Worm (Caenorhabditis elegans) whole organism, L1 larva: ENCODE measurements around the gene C42C1.3.

Experiments used
- elt-3 ChIP-seq, 6 experiments: fragments of 150-350 bp in 1 of 6; sonication (generic microtip); optimal IDR thresholded peaks; 2 replicates each; lab custom pipeline; 2017 to 2018; ENCODE audit warnings: missing biosample characterization in 6 of 6, missing genetic modification characterization in 6 of 6, inconsistent platforms in 1 of 6
- ets-5 ChIP-seq: fragments of 200-800 bp; sonication (Bioruptor generic); IDR thresholded peaks from 2 replicates; pipeline ENCODE4 v1.3.6; 2022; ENCODE audit warnings: missing genetic modification characterization, missing compliant biosample characterization
- fkh-4 ChIP-seq: sonication (generic microtip); optimal IDR thresholded peaks from 2 replicates; lab custom pipeline; 2016; ENCODE audit warnings: missing compliant biosample characterization, missing genetic modification characterization, borderline replicate concordance
- mef-2 ChIP-seq: fragments of 150-350 bp; optimal IDR thresholded peaks from 2 replicates; lab custom pipeline; 2014; ENCODE audit warnings: missing biosample characterization, missing genetic modification characterization
- rnt-1 ChIP-seq: sonication (generic microtip); optimal IDR thresholded peaks from 2 replicates; lab custom pipeline; 2016; ENCODE audit warnings: mild to moderate bottlenecking, missing genetic modification characterization, moderate library complexity, missing compliant biosample characterization
- unc-62 ChIP-seq: fragments of 150-350 bp; optimal IDR thresholded peaks from 2 replicates; lab custom pipeline; 2014; ENCODE audit warnings: missing biosample characterization, missing genetic modification reagents, missing genetic modification characterization

DNA sequence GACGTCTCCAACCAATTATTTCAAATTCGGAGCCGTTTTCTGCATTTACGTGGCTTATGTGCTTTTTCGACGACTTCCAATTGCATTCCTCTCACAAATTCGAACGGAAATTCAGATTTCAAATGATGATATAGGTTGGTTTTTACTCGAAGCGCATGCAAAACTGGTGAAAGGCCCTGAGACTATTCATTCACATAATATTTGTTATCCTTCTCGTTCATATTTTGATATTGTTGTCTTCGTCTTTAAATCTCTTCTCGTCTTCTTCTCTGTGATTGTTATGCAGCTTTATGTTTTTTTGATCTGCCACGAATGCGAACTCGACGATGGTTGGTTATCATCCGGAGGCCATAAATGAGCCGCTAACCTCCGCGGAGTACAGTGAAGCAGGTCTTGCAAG lies 12.6 kb upstream of the C42C1.3 start, which contains the start of gene hpo-12:
- TF ChIP-seq unc-62 (GFP tag; lab: Kevin White, UChicago), result no peak
- no peak for TF ChIP-seq rnt-1
- TF ChIP-seq ets-5 (GFP tag; lab: Robert Waterston, UW), result no peak
- no peak for TF ChIP-seq elt-3 (tag; optimal IDR thresholded peaks at IDR 0.05; lab: Kevin White, UChicago)
- TF ChIP-seq fkh-4, result no peak
- TF ChIP-seq mef-2 (tag; lab: Kevin White, UChicago), result no peak
